Fruit fly (Drosophila melanogaster) whole organism, embryonic: ENCODE measurements around the gene CG13631.

ENCODE experiments used
- Awh ChIP-seq: fragments of 200-800 bp; sonication (Bioruptor generic); IDR thresholded peaks from 2 replicates; pipeline ENCODE4, ENCODE4 v1.3.6; 2022; ENCODE audit warnings: missing biosample characterization, missing genetic modification characterization
- Bdp1 ChIP-seq: fragments of 200-800 bp; sonication (Bioruptor generic); optimal IDR thresholded peaks from 3 replicates; lab custom pipeline; 2016; ENCODE audit warnings: missing biosample characterization, missing genetic modification characterization
- CG10543 ChIP-seq: fragments of 200-800 bp; sonication (Bioruptor generic); optimal IDR thresholded peaks from 3 replicates; lab custom pipeline; 2017; ENCODE audit warnings: missing biosample characterization, mild to moderate bottlenecking, missing genetic modification characterization, moderate library complexity
- CG11723 ChIP-seq: fragments of 200-800 bp; sonication (Bioruptor generic); optimal IDR thresholded peaks from 2 replicates; lab custom pipeline; 2017; ENCODE audit warnings: missing biosample characterization, mild to moderate bottlenecking, missing genetic modification characterization
- CG12071 ChIP-seq: fragments of 200-800 bp; sonication (Bioruptor generic); optimal IDR thresholded peaks from 3 replicates; lab custom pipeline; 2018; ENCODE audit warnings: missing biosample characterization, mild to moderate bottlenecking, missing genetic modification characterization
- CG12659 ChIP-seq: fragments of 200-800 bp; sonication (Bioruptor generic); optimal IDR thresholded peaks from 3 replicates; lab custom pipeline; 2017; ENCODE audit warnings: mild to moderate bottlenecking, missing biosample characterization, missing genetic modification reagents, missing genetic modification characterization
- CG14014 ChIP-seq: fragments of 200-800 bp; sonication (Bioruptor generic); IDR thresholded peaks from 2 replicates; pipeline ENCODE4 v1.3.6; 2022; ENCODE audit warnings: missing biosample characterization, missing genetic modification characterization
- CG14710 ChIP-seq: fragments of 200-800 bp; sonication (Bioruptor generic); optimal IDR thresholded peaks from 3 replicates; lab custom pipeline; 2019; ENCODE audit warnings: missing biosample characterization, mild to moderate bottlenecking, missing genetic modification characterization, moderate library complexity
- CG15073 ChIP-seq: fragments of 200-800 bp; sonication (Bioruptor generic); optimal IDR thresholded peaks from 2 replicates; lab custom pipeline; 2016; ENCODE audit warnings: missing biosample characterization, missing genetic modification characterization
- CG15479 ChIP-seq: fragments of 200-800 bp; sonication (Bioruptor generic); optimal IDR thresholded peaks from 3 replicates; lab custom pipeline; 2019; ENCODE audit warnings: missing biosample characterization, mild to moderate bottlenecking, missing genetic modification characterization, moderate library complexity
- CG1792 ChIP-seq: fragments of 200-800 bp; sonication (Bioruptor generic); optimal IDR thresholded peaks from 2 replicates; lab custom pipeline; 2016; ENCODE audit warnings: missing biosample characterization, missing genetic modification characterization
- CG18262 ChIP-seq: fragments of 200-800 bp; optimal IDR thresholded peaks from 3 replicates; lab custom pipeline; 2019; ENCODE audit warnings: missing biosample characterization, mild to moderate bottlenecking, missing genetic modification characterization, moderate library complexity
- CG18599 ChIP-seq: fragments of 200-800 bp; sonication (Bioruptor generic); optimal IDR thresholded peaks from 3 replicates; lab custom pipeline; 2017; ENCODE audit warnings: missing biosample characterization, missing genetic modification characterization, mild to moderate bottlenecking, moderate library complexity, missing genetic modification reagents
- CG2199 ChIP-seq: fragments of 200-800 bp; sonication (Bioruptor generic); IDR thresholded peaks from 3 replicates; pipeline ENCODE4 v1.3.6; 2022; ENCODE audit warnings: missing biosample characterization, missing genetic modification characterization
- CG2875 ChIP-seq: fragments of 200-800 bp; sonication (Bioruptor generic); optimal IDR thresholded peaks from 2 replicates; lab custom pipeline; 2017; ENCODE audit warnings: missing biosample characterization, mild to moderate bottlenecking, missing genetic modification characterization, missing genetic modification reagents
- CG32532 ChIP-seq: fragments of 200-800 bp; sonication (Bioruptor generic); IDR thresholded peaks from 2 replicates; pipeline ENCODE4 v1.3.6; 2022; ENCODE audit warnings: missing biosample characterization, missing genetic modification characterization
- CG3726 ChIP-seq: fragments of 200-800 bp; sonication (Bioruptor generic); IDR thresholded peaks from 3 replicates; pipeline ENCODE4, ENCODE4 v1.3.6; 2022; ENCODE audit warnings: missing biosample characterization, missing genetic modification characterization
- CG4328 ChIP-seq: fragments of 200-800 bp; sonication (Bioruptor generic); optimal IDR thresholded peaks from 3 replicates; lab custom pipeline; 2017; ENCODE audit warnings: missing biosample characterization, missing genetic modification reagents, missing genetic modification characterization
- CG6791 ChIP-seq: fragments of 200-800 bp; sonication (Bioruptor generic); IDR thresholded peaks from 3 replicates; pipeline ENCODE4 v1.3.6; 2022; ENCODE audit warnings: missing biosample characterization, missing genetic modification characterization; ENCODE audit not compliant: partially characterized antibody
- CG7839 ChIP-seq: fragments of 200-800 bp; sonication (Bioruptor generic); optimal IDR thresholded peaks from 3 replicates; lab custom pipeline; 2018; ENCODE audit warnings: missing biosample characterization, mild to moderate bottlenecking, missing genetic modification characterization, moderate library complexity
- CG8765 ChIP-seq: fragments of 200-800 bp; sonication (Bioruptor generic); IDR thresholded peaks from 2 replicates; pipeline ENCODE4 v1.3.6; 2022; ENCODE audit warnings: missing biosample characterization, missing genetic modification characterization
- CG9817 ChIP-seq: fragments of 200-800 bp; sonication (Bioruptor generic); optimal IDR thresholded peaks from 2 replicates; lab custom pipeline; 2018; ENCODE audit warnings: missing biosample characterization, mild to moderate bottlenecking, missing genetic modification characterization, moderate library complexity
- E2f2 ChIP-seq: fragments of 200-800 bp; sonication (Bioruptor generic); IDR thresholded peaks from 2 replicates; pipeline ENCODE4 v1.3.6; 2022; ENCODE audit warnings: missing biosample characterization, missing genetic modification characterization
- ERR ChIP-seq: fragments of 200-800 bp; sonication (Bioruptor generic); optimal IDR thresholded peaks from 2 replicates; lab custom pipeline; 2016; ENCODE audit warnings: missing biosample characterization, missing genetic modification characterization
- H15 ChIP-seq: fragments of 200-800 bp; sonication (Bioruptor generic); IDR thresholded peaks from 3 replicates; pipeline ENCODE4 v1.3.6; 2022; ENCODE audit warnings: missing biosample characterization, missing genetic modification characterization
- HLH3B ChIP-seq: fragments of 200-800 bp; sonication (Bioruptor generic); IDR thresholded peaks from 2 replicates; pipeline ENCODE4 v1.3.6; 2022; ENCODE audit warnings: missing biosample characterization, missing genetic modification characterization
- Lim3 ChIP-seq: fragments of 200-800 bp; sonication (Bioruptor generic); IDR thresholded peaks from 2 replicates; pipeline ENCODE4 v1.3.6; 2022; ENCODE audit warnings: missing biosample characterization, missing genetic modification characterization
- Pdp1 ChIP-seq, 2 experiments: fragments of 200-800 bp; sonication (Bioruptor generic); optimal IDR thresholded peaks; 3 replicates each; lab custom pipeline; 2016; ENCODE audit warnings: missing biosample characterization in 2 of 2, missing genetic modification characterization in 2 of 2, mild to moderate bottlenecking in 1 of 2, moderate library complexity in 1 of 2
- Sry-δ ChIP-seq: fragments of 200-800 bp; sonication (Bioruptor generic); optimal IDR thresholded peaks from 2 replicates; lab custom pipeline; 2016; ENCODE audit warnings: missing biosample characterization, missing genetic modification characterization
- Xbp1 ChIP-seq: fragments of 200-800 bp; sonication (Bioruptor generic); optimal IDR thresholded peaks from 3 replicates; lab custom pipeline; 2016; ENCODE audit warnings: missing biosample characterization, mild to moderate bottlenecking, missing genetic modification characterization
- Xrp1 ChIP-seq: fragments of 200-800 bp; sonication (Bioruptor generic); IDR thresholded peaks from 2 replicates; pipeline ENCODE4 v1.3.6; 2022; ENCODE audit warnings: missing biosample characterization, missing genetic modification characterization
- amos ChIP-seq: fragments of 200-800 bp; sonication (Bioruptor generic); IDR thresholded peaks from 2 replicates; pipeline ENCODE4 v1.3.6; 2022; ENCODE audit warnings: missing biosample characterization, missing genetic modification characterization; ENCODE audit not compliant: partially characterized antibody
- aop ChIP-seq: fragments of 200-800 bp; sonication (Bioruptor generic); IDR thresholded peaks from 2 replicates; pipeline ENCODE4 v1.3.6; 2022; ENCODE audit warnings: missing biosample characterization, missing genetic modification characterization
- ash1 ChIP-seq: fragments of 200-800 bp; sonication (Bioruptor generic); optimal IDR thresholded peaks from 2 replicates; lab custom pipeline; 2018; ENCODE audit warnings: missing biosample characterization, mild to moderate bottlenecking, missing genetic modification characterization
- cad ChIP-seq: fragments of >200 bp; optimal IDR thresholded peaks from 2 replicates; lab custom pipeline; 2017; ENCODE audit warnings: missing biosample characterization, missing genetic modification characterization
- crc ChIP-seq: fragments of 200-800 bp; sonication (Bioruptor generic); optimal IDR thresholded peaks from 2 replicates; lab custom pipeline; 2016; ENCODE audit warnings: missing biosample characterization, missing genetic modification characterization
- gem ChIP-seq: fragments of 200-800 bp; sonication (Bioruptor generic); optimal IDR thresholded peaks from 2 replicates; lab custom pipeline; 2019; ENCODE audit warnings: missing biosample characterization, mild to moderate bottlenecking, missing genetic modification characterization, moderate library complexity
- jigr1 ChIP-seq: fragments of 200-800 bp; sonication (Bioruptor generic); IDR thresholded peaks from 3 replicates; pipeline ENCODE4 v1.3.6; 2022; ENCODE audit warnings: missing biosample characterization, missing genetic modification characterization
- ken ChIP-seq: fragments of 200-800 bp; sonication (Bioruptor generic); IDR thresholded peaks from 3 replicates; pipeline ENCODE4 v1.3.6; 2022; ENCODE audit warnings: missing biosample characterization, missing genetic modification characterization
- maf-S ChIP-seq: fragments of 200-800 bp; sonication (Bioruptor generic); optimal IDR thresholded peaks from 2 replicates; lab custom pipeline; 2016; ENCODE audit warnings: missing biosample characterization, missing genetic modification characterization
- mld ChIP-seq: fragments of 200-800 bp; sonication (Bioruptor generic); IDR thresholded peaks from 3 replicates; pipeline ENCODE4 v1.3.6; 2022; ENCODE audit warnings: missing biosample characterization, missing genetic modification characterization; ENCODE audit not compliant: partially characterized antibody
- nerfin-2 ChIP-seq: fragments of 200-800 bp; sonication (Bioruptor generic); IDR thresholded peaks from 2 replicates; pipeline ENCODE4 v1.3.6; 2022; ENCODE audit warnings: missing biosample characterization, missing genetic modification characterization; ENCODE audit not compliant: partially characterized antibody
- pum ChIP-seq: fragments of 200-800 bp; sonication (Bioruptor generic); optimal IDR thresholded peaks from 2 replicates; lab custom pipeline; 2016; ENCODE audit warnings: missing biosample characterization, missing genetic modification characterization
- repo ChIP-seq: fragments of 200-800 bp; sonication (Bioruptor generic); optimal IDR thresholded peaks from 2 replicates; lab custom pipeline; 2016; ENCODE audit warnings: missing biosample characterization, missing genetic modification characterization
- slbo ChIP-seq: fragments of 200-800 bp; sonication (Bioruptor generic); IDR thresholded peaks from 2 replicates; pipeline ENCODE4 v1.3.6; 2022; ENCODE audit warnings: missing biosample characterization, missing genetic modification characterization
- trem ChIP-seq: fragments of 200-800 bp; optimal IDR thresholded peaks from 3 replicates; lab custom pipeline; 2019; ENCODE audit warnings: missing biosample characterization, mild to moderate bottlenecking, missing genetic modification characterization, moderate library complexity
- twi ChIP-seq: fragments of 200-800 bp; optimal IDR thresholded peaks from 2 replicates; lab custom pipeline; 2019; ENCODE audit warnings: missing biosample characterization, mild to moderate bottlenecking, missing genetic modification characterization, moderate library complexity
- usp ChIP-seq: fragments of >200 bp; optimal IDR thresholded peaks from 2 replicates; lab custom pipeline; 2017; ENCODE audit warnings: missing biosample characterization, missing genetic modification characterization
- vfl ChIP-seq: fragments of 200-800 bp; sonication (Bioruptor generic); optimal IDR thresholded peaks from 2 replicates; lab custom pipeline; 2016; ENCODE audit warnings: missing biosample characterization, missing genetic modification characterization
- z ChIP-seq: fragments of 200-800 bp; sonication (Bioruptor generic); IDR thresholded peaks from 3 replicates; pipeline ENCODE4 v1.3.6; 2022; ENCODE audit warnings: missing biosample characterization, missing genetic modification characterization

The CG13631 gene

DNA sequence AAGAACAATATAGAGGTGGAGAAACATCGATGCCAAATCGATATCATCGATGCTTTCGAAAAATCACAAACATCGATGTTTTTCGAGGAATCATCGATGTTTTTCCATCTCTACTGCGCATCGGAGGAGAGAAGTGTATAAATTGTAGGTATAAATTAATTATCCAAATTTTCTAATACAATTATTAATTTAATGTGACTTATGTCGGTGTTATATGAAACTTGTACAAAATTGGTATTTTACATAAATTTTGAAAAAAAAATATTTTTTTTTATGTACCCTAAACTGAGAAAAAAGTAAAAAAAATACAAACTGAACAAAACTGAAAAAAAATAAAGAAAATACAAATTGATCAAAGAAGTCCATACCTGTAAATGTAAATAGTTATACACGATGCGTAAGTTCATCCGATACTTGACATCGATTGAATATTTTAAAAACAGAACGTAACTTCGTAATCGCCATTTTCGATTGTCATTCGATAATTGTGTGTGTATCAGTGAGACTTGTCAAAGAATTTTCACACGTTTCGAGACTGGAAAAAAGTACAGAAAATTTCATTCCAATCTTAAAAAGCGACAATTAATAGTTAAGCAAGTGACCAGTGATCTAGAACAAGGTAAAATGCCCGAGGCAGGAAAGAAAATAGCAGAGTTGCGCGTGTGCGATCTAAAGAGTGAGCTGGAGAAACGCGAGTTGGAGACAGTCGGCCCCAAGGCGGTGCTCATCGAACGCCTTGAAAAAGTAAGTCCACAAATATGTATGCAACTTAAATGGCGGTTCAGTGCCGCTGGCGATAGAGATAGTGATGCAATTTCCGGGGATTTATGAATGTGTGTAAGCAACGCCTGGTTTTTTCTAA is 48.1 kb downstream of the CG13631 start, which contains the start of the genes CG5808 and Saf-B (continued):
- TF ChIP-seq z (GFP tag; lab: Robert Waterston, UW), result no peak
- TF ChIP-seq twi (tag; lab: Kevin White, UChicago), result no peak
- TF ChIP-seq slbo, result peak; percentile 60
- no peak for TF ChIP-seq CG11723 (GFP tag; lab: Kevin White, UChicago)
- TF ChIP-seq CG15073 (GFP tag; lab: Kevin White, UChicago), result no peak
- no peak for TF ChIP-seq E2f2 (GFP tag; lab: Robert Waterston, UW)
- peak; percentile 49; the same call in 1 of the 2 replicates for TF ChIP-seq Xrp1 (GFP tag; lab: Robert Waterston, UW)
- no peak for TF ChIP-seq usp
- no peak for TF ChIP-seq pum (GFP tag; lab: Kevin White, UChicago)
- no peak for TF ChIP-seq Awh (GFP tag; lab: Robert Waterston, UW)
- peak; percentile 68 for TF ChIP-seq trem
- peak; percentile 39 for TF ChIP-seq Xbp1 (GFP tag; lab: Kevin White, UChicago)
- TF ChIP-seq CG12659 (GFP tag; lab: Kevin White, UChicago), result peak; percentile 63
- TF ChIP-seq CG6791 (GFP tag; lab: Robert Waterston, UW), result peak; percentile 89
- no peak for TF ChIP-seq CG12071 (GFP tag; lab: Kevin White, UChicago)
- TF ChIP-seq jigr1 (GFP tag; lab: Robert Waterston, UW), result no peak
- peak; percentile 76 for TF ChIP-seq amos (GFP tag; lab: Robert Waterston, UW)
- no peak for TF ChIP-seq vfl
- peak; percentile 36 for TF ChIP-seq CG32532
- TF ChIP-seq Lim3, result no peak
- TF ChIP-seq ash1 (GFP tag; lab: Kevin White, UChicago), result no peak
- TF ChIP-seq CG2199 (GFP tag; lab: Robert Waterston, UW), result no peak
- TF ChIP-seq CG1792 (GFP tag; lab: Kevin White, UChicago), result no peak
- no peak for TF ChIP-seq crc
- no peak for TF ChIP-seq gem (tag; lab: Kevin White, UChicago)
- TF ChIP-seq CG18262 (tag; lab: Kevin White, UChicago), result no peak
- TF ChIP-seq CG4328 (GFP tag; lab: Kevin White, UChicago), result no peak
- no peak for TF ChIP-seq maf-S (GFP tag; lab: Kevin White, UChicago)
- no peak for TF ChIP-seq CG3726
- no peak for TF ChIP-seq ken (GFP tag; lab: Robert Waterston, UW)
- no peak for TF ChIP-seq Bdp1
- peak; percentile 31; the same call in 1 of the 2 replicates for TF ChIP-seq HLH3B (GFP tag; lab: Robert Waterston, UW)
- no peak for TF ChIP-seq CG2875 (GFP tag; lab: Kevin White, UChicago)
- peak; percentile 86 for TF ChIP-seq Sry-δ (GFP tag; lab: Kevin White, UChicago)
- no peak for TF ChIP-seq CG10543
- no peak for TF ChIP-seq Pdp1 (GFP tag; optimal IDR thresholded peaks at IDR 0.05; lab: Kevin White, UChicago)
- no peak for TF ChIP-seq CG14014 (GFP tag; lab: Robert Waterston, UW)
- no peak for TF ChIP-seq CG9817
- TF ChIP-seq CG8765 (GFP tag; lab: Robert Waterston, UW), result no peak
- TF ChIP-seq repo (GFP tag; lab: Kevin White, UChicago), result no peak
- TF ChIP-seq H15 (GFP tag; lab: Robert Waterston, UW), result no peak
- TF ChIP-seq aop (GFP tag; lab: Robert Waterston, UW), result no peak
- no peak for TF ChIP-seq cad
- peak; percentile 50; the same call in 2 of the 3 replicates for TF ChIP-seq mld
- no peak for TF ChIP-seq CG7839 (tag; lab: Kevin White, UChicago)
- TF ChIP-seq nerfin-2 (GFP tag; lab: Robert Waterston, UW), result peak; percentile 86
- TF ChIP-seq ERR, result no peak
- TF ChIP-seq CG18599, result no peak
- peak; percentile 88 for TF ChIP-seq CG14710 (tag; lab: Kevin White, UChicago)
- TF ChIP-seq CG15479, result no peak
